Worm (Caenorhabditis elegans): Measurements from ENCODE around the gene K08D8.11.

Gene K08D8.11

DNA sequence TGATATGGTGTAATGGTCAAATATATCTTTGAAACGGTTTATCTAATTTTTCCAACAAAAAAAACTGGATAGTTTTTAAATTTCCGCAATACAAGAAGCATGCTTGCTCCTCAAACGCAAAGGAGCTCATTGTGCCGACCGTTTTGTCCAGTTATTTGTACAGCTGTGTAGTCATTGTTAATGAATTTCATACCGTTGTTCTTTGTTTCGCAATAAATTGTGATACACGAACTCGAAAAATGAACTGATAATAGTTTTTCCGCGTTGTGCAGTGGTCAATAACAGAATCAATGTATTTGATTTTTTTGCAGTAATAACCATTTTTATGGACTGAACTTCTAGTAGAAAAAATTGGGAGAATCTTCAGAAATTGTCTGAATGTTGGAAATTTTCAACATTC is 3.7 kb downstream of the K08D8.11 start:
- TF ChIP-seq fkh-10 (GFP tag; optimal IDR thresholded peaks at IDR 0.05) (no peak), ceh-31 (tag; optimal IDR thresholded peaks at IDR 0.05) (no peak), lim-6 (tag; optimal IDR thresholded peaks at IDR 0.05) (no peak), dve-1 (tag; optimal IDR thresholded peaks at IDR 0.05) (no peak), che-1 (tag; optimal IDR thresholded peaks at IDR 0.05) (no peak), ceh-19 (GFP tag; optimal IDR thresholded peaks at IDR 0.05) (no peak), ceh-24 (tag; optimal IDR thresholded peaks at IDR 0.05) (no peak), ceh-6 (GFP tag; optimal IDR thresholded peaks at IDR 0.05) (no peak), fax-1 (tag; optimal IDR thresholded peaks at IDR 0.05) (no peak), ceh-30 (tag; optimal IDR thresholded peaks at IDR 0.05) (no peak), hlh-15 (tag; optimal IDR thresholded peaks at IDR 0.05) (no peak), lin-11 (tag; optimal IDR thresholded peaks at IDR 0.05) (no peak), pat-9 (tag; optimal IDR thresholded peaks at IDR 0.05) (no peak), ztf-16 (tag; optimal IDR thresholded peaks at IDR 0.05) (no peak), nhr-232 (tag; optimal IDR thresholded peaks at IDR 0.05) (no peak), odd-2 (tag; optimal IDR thresholded peaks at IDR 0.05) (no peak), unc-3 (GFP tag; conservative IDR thresholded peaks at IDR 0.05) (no peak), unc-3 (tag; optimal IDR thresholded peaks at IDR 0.05) (no peak), zip-5 (tag; optimal IDR thresholded peaks at IDR 0.05) (no peak), madf-2 (tag; optimal IDR thresholded peaks at IDR 0.05) (no peak)

DNA sequence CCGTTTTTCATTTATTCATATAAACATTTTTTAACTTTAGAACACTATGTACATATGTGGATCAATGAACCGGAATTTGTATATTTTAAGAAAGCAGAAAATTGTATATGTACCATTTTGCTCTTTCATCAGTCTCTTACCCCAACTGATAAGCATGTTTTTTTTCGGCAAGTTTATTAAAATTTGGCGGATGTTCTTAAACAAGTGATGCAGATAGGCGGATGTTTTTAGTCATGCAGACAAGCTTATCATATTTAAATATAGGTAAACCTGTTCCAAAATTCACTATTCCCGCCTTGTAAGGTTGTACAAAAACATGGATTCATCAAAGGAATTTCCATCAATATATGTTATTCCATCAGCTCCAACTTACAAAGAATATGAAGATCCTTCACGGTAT is 4.3 kb downstream of the K08D8.11 start, which contains the start of gene K08D8.9:
TSS of gene K08D8.9 (plus strand) at position 301 of the 400 bp plus-strand sequence.
- no peak for TF ChIP-seq odd-2 (tag; optimal IDR thresholded peaks at IDR 0.05)
- TF ChIP-seq che-1 (tag; optimal IDR thresholded peaks at IDR 0.05), result no peak
- no peak for TF ChIP-seq ttx-3 (tag; optimal IDR thresholded peaks at IDR 0.05)
- no peak for TF ChIP-seq nfya-1 (tag; optimal IDR thresholded peaks at IDR 0.05)
- TF ChIP-seq ama-1 (optimal IDR thresholded peaks at IDR 0.05), result no peak
- TF ChIP-seq K09A11.1 (tag; optimal IDR thresholded peaks at IDR 0.05; ENCODE audit: insufficient read depth), result no peak
- TF ChIP-seq syd-9 (tag; optimal IDR thresholded peaks at IDR 0.05), result no peak
- TF ChIP-seq ceh-48 (tag; optimal IDR thresholded peaks at IDR 0.05), result no peak
- no peak for TF ChIP-seq pat-9 (tag; optimal IDR thresholded peaks at IDR 0.05)
- no peak for TF ChIP-seq tbx-7 (tag; optimal IDR thresholded peaks at IDR 0.05)
- no peak for TF ChIP-seq K02D7.2 (tag; optimal IDR thresholded peaks at IDR 0.05)
- no peak for TF ChIP-seq ceh-9 (tag; optimal IDR thresholded peaks at IDR 0.05)
- no peak for TF ChIP-seq ceh-22 (tag; optimal IDR thresholded peaks at IDR 0.05)
- no peak for TF ChIP-seq Y22D7AL.16 (tag; optimal IDR thresholded peaks at IDR 0.05)
- TF ChIP-seq npax-4 (tag; optimal IDR thresholded peaks at IDR 0.05), result no peak
- TF ChIP-seq hlh-30 (tag; optimal IDR thresholded peaks at IDR 0.05; ENCODE audit: insufficient read depth), result no peak
- TF ChIP-seq hlh-6 (tag; optimal IDR thresholded peaks at IDR 0.05), result no peak

DNA sequence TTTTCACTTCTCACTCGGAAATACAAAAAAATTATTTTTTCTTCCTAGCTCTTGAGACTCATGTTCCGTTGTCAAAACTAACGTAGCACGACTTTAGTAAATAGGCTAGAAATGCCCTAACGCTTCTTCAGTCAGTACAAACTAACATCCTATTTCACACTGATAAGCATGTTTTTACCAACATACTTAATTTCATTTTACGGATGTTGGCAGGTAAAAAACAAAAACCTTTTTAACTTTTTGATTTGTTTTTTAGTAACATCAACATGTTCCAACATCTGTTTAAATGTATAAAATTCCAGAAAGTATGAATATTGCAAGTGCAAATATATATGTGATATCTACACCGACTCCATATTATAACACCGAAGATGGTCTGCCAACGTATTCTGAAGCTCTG is 5.2 kb downstream of the K08D8.11 start, which contains the start of gene K08D8.10:
TSS of gene K08D8.10 (plus strand) at position 301 of the 400 bp plus-strand sequence.
- no peak for TF ChIP-seq ceh-6 (GFP tag; optimal IDR thresholded peaks at IDR 0.05)
- TF ChIP-seq mec-3 (tag; optimal IDR thresholded peaks at IDR 0.05; ENCODE audit: borderline replicate concordance), result no peak
- TF ChIP-seq sox-4 (tag; optimal IDR thresholded peaks at IDR 0.05), result no peak
- TF ChIP-seq ceh-30 (tag; optimal IDR thresholded peaks at IDR 0.05), result no peak
- no peak for TF ChIP-seq fkh-6 (tag; optimal IDR thresholded peaks at IDR 0.05)
- no peak for TF ChIP-seq K09A11.1 (tag; optimal IDR thresholded peaks at IDR 0.05; ENCODE audit: insufficient read depth)
- TF ChIP-seq lim-6 (tag; optimal IDR thresholded peaks at IDR 0.05), result no peak
- TF ChIP-seq dve-1 (tag; optimal IDR thresholded peaks at IDR 0.05), result no peak
- TF ChIP-seq ceh-48 (tag; optimal IDR thresholded peaks at IDR 0.05), result no peak

DNA sequence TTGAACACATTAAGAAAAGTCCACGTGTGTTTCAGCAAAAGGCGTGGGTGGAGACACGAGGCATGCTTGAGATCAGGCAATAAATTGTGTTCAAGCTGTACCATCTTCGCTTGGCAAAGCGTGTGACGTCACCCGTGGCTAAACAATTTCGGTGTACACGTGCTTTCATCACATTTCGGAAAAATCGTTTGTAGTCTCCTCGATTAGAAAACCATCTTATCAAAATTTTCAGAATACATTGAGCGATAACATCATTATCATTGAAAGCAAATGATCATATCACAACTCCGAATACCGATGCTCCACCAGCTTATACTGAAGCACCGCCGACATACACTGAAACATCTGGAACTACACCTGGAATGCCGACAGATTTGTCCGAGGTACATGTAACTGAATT is 6.5 kb downstream of the K08D8.11 start:
- TF ChIP-seq nhr-232 (tag; optimal IDR thresholded peaks at IDR 0.05) (no peak), elt-2 (tag; optimal IDR thresholded peaks at IDR 0.05) (peak; percentile 48)

Data from whole organism, late embryonic.